Fruit fly (Drosophila melanogaster) whole organism: ENCODE data around the gene CG5194.

Experiments used
- Dll ChIP-seq: fragments of >200 bp; optimal IDR thresholded peaks from 2 replicates; lab custom pipeline; 2017
- EcR ChIP-seq, 2 experiments: fragments of >200 bp; optimal IDR thresholded peaks; 2 replicates each; lab custom pipeline; 2017; ENCODE audit warnings: missing biosample characterization in 2 of 2, missing genetic modification characterization in 2 of 2, missing genetic modification reagents in 2 of 2
- psq ChIP-seq: fragments of >200 bp; optimal IDR thresholded peaks from 2 replicates; lab custom pipeline; 2017
- usp ChIP-seq: fragments of >200 bp; optimal IDR thresholded peaks from 2 replicates; lab custom pipeline; 2017; ENCODE audit warnings: missing biosample characterization, missing genetic modification characterization, mixed read lengths

dm6 chr3L:9003369-9003768 is 6.3 kb downstream of the CG5194 start:
- no peak for TF ChIP-seq Dll
- TF ChIP-seq psq (lab: Kevin White, UChicago) = no peak
- TF ChIP-seq usp (GFP tag; lab: Kevin White, UChicago) = no peak
- TF ChIP-seq EcR (GFP tag; optimal IDR thresholded peaks at IDR 0.05; lab: Kevin White, UChicago) = no peak
